Worm (Caenorhabditis elegans) whole organism, L4 larva: ENCODE data around the gene C02B10.6.

ENCODE experiments used
- F26F4.8 ChIP-seq: fragments of 200-800 bp; sonication (Bioruptor generic); conservative IDR thresholded peaks from 2 replicates; pipeline ENCODE4 v1.3.6; 2022; ENCODE audit warnings: missing genetic modification characterization, missing compliant biosample characterization
- F37D6.2 ChIP-seq: sonication (generic microtip); optimal IDR thresholded peaks from 2 replicates; lab custom pipeline; 2016; ENCODE audit warnings: mild to moderate bottlenecking, missing genetic modification characterization, missing compliant biosample characterization
- F44E2.7 ChIP-seq: fragments of 200-800 bp; sonication (Bioruptor generic); IDR thresholded peaks from 2 replicates; pipeline ENCODE4 v2.1.2; 2022; ENCODE audit warnings: missing genetic modification characterization, missing compliant biosample characterization
- Y105C5A.15 ChIP-seq: fragments of 200-800 bp; sonication (Bioruptor generic); IDR thresholded peaks from 2 replicates; pipeline ENCODE4 v1.3.6; 2022; ENCODE audit warnings: missing genetic modification characterization, missing compliant biosample characterization
- Y5F2A.4 ChIP-seq: fragments of 200-800 bp; sonication (Bioruptor generic); optimal IDR thresholded peaks from 2 replicates; lab custom pipeline; 2018; ENCODE audit warnings: mild to moderate bottlenecking, missing genetic modification characterization, missing compliant biosample characterization
- aha-1 ChIP-seq: fragments of 150-350 bp; peaks from one replicate; lab custom pipeline; 2014; ENCODE audit warnings: missing biosample characterization, missing genetic modification characterization
- aly-2 ChIP-seq: sonication (generic microtip); optimal IDR thresholded peaks from 2 replicates; lab custom pipeline; 2018; ENCODE audit warnings: missing biosample characterization, missing genetic modification characterization
- ces-1 ChIP-seq: fragments of 150-350 bp; sonication (generic microtip); optimal IDR thresholded peaks from 4 replicates; lab custom pipeline; 2014; ENCODE audit warnings: missing biosample characterization, missing genetic modification reagents, missing genetic modification characterization
- daf-16 ChIP-seq, 3 experiments: sonication (generic microtip); optimal IDR thresholded peaks; 2 replicates each; lab custom pipeline; 2016 to 2017; ENCODE audit warnings: missing genetic modification characterization in 3 of 3, missing genetic modification reagents in 3 of 3, mild to moderate bottlenecking in 2 of 3, missing compliant biosample characterization in 2 of 3, missing biosample characterization in 1 of 3, moderate library complexity in 1 of 3
- dve-1 ChIP-seq: sonication (generic microtip); optimal IDR thresholded peaks from 2 replicates; lab custom pipeline; 2017; ENCODE audit warnings: antibody characterized with exemption, mild to moderate bottlenecking, missing genetic modification characterization, missing compliant biosample characterization; ENCODE audit not compliant: insufficient read depth
- egl-27 ChIP-seq: sonication (generic microtip); optimal IDR thresholded peaks from 3 replicates; lab custom pipeline; 2017; ENCODE audit warnings: missing biosample characterization, missing genetic modification reagents, missing genetic modification characterization
- fkh-10 ChIP-seq: fragments of 150-350 bp; optimal IDR thresholded peaks from 2 replicates; lab custom pipeline; 2014; ENCODE audit warnings: missing biosample characterization, missing genetic modification reagents, missing genetic modification characterization
- hif-1 ChIP-seq, 2 experiments: sonication (generic microtip); optimal IDR thresholded peaks; 2 replicates each; lab custom pipeline; 2016 to 2017; ENCODE audit warnings: missing compliant biosample characterization in 2 of 2, missing genetic modification characterization in 2 of 2, missing genetic modification reagents in 2 of 2, missing genotype in 2 of 2, mild to moderate bottlenecking in 1 of 2
- hlh-11 ChIP-seq: fragments of 200-800 bp; sonication (Bioruptor generic); optimal IDR thresholded peaks from 2 replicates; lab custom pipeline; 2018; ENCODE audit warnings: mild to moderate bottlenecking, missing genetic modification characterization, missing compliant biosample characterization
- hlh-30 ChIP-seq: sonication (generic microtip); optimal IDR thresholded peaks from 2 replicates; lab custom pipeline; 2017; ENCODE audit warnings: antibody characterized with exemption, mild to moderate bottlenecking, missing genetic modification characterization, missing compliant biosample characterization; ENCODE audit not compliant: insufficient read depth
- hmg-1.1 ChIP-seq: fragments of 200-800 bp; sonication (Bioruptor generic); IDR thresholded peaks from 2 replicates; pipeline ENCODE4 v1.3.6; 2022; ENCODE audit warnings: missing genetic modification reagents, missing genetic modification characterization, missing compliant biosample characterization
- lim-7 ChIP-seq: fragments of 200-800 bp; sonication (Bioruptor generic); IDR thresholded peaks from 2 replicates; pipeline ENCODE4 v1.3.6; 2022; ENCODE audit warnings: missing genetic modification characterization, missing compliant biosample characterization
- lin-1 ChIP-seq: fragments of 200-800 bp; sonication (Bioruptor generic); IDR thresholded peaks from 2 replicates; pipeline ENCODE4 v1.3.6; 2022; ENCODE audit warnings: missing genetic modification reagents, missing genetic modification characterization, missing compliant biosample characterization
- lin-13 ChIP-seq: fragments of 150-350 bp; optimal IDR thresholded peaks from 2 replicates; lab custom pipeline; 2014; ENCODE audit warnings: missing biosample characterization, missing genetic modification reagents, missing genetic modification characterization
- lin-29 ChIP-seq: fragments of 200-800 bp; sonication (Bioruptor generic); IDR thresholded peaks from 2 replicates; pipeline ENCODE4 v1.3.6; 2022; ENCODE audit warnings: missing genetic modification reagents, missing genetic modification characterization, missing compliant biosample characterization
- lir-3 ChIP-seq: sonication (generic microtip); optimal IDR thresholded peaks from 2 replicates; lab custom pipeline; 2016; ENCODE audit warnings: mild to moderate bottlenecking, missing genetic modification characterization, missing compliant biosample characterization
- lsy-2 ChIP-seq, 2 experiments: fragments of 150-350 bp in 1 of 2; sonication (generic microtip) in 1 of 2; optimal IDR thresholded peaks; 2 replicates each; lab custom pipeline; 2014 to 2017; ENCODE audit warnings: missing biosample characterization in 2 of 2, missing genetic modification characterization in 2 of 2
- madf-5 ChIP-seq, 2 experiments: fragments of 200-800 bp; sonication (Bioruptor generic); IDR thresholded peaks; 2 replicates each; pipeline ENCODE4 v1.3.6; 2022; ENCODE audit warnings: missing compliant biosample characterization in 2 of 2, missing genetic modification characterization in 2 of 2
- mdt-29 ChIP-seq: fragments of 200-800 bp; sonication (Bioruptor generic); IDR thresholded peaks from 2 replicates; pipeline ENCODE4 v1.3.6; 2022; ENCODE audit warnings: missing genetic modification reagents, missing genetic modification characterization, missing compliant biosample characterization
- mep-1 ChIP-seq: fragments of 150-350 bp; sonication (generic microtip); optimal IDR thresholded peaks from 3 replicates; lab custom pipeline; 2014; ENCODE audit warnings: missing biosample characterization, missing genetic modification characterization
- mes-2 ChIP-seq: sonication (generic microtip); optimal IDR thresholded peaks from 2 replicates; lab custom pipeline; 2016; ENCODE audit warnings: missing genotype, mild to moderate bottlenecking, missing genetic modification characterization, missing compliant biosample characterization; ENCODE audit not compliant: poor library complexity, severe bottlenecking
- nhr-10 ChIP-seq: fragments of 150-350 bp; optimal IDR thresholded peaks from 2 replicates; lab custom pipeline; 2014; ENCODE audit warnings: missing biosample characterization, missing genetic modification characterization
- nhr-11 ChIP-seq: fragments of 150-350 bp; optimal IDR thresholded peaks from 2 replicates; lab custom pipeline; 2014; ENCODE audit warnings: missing biosample characterization, missing genetic modification characterization
- nhr-237 ChIP-seq: sonication (generic microtip); optimal IDR thresholded peaks from 2 replicates; lab custom pipeline; 2017; ENCODE audit warnings: missing biosample characterization, missing genetic modification characterization
- nhr-41 ChIP-seq: fragments of 200-800 bp; sonication (Bioruptor generic); IDR thresholded peaks from 2 replicates; pipeline ENCODE4 v1.3.6; 2022; ENCODE audit warnings: missing genetic modification reagents, missing genetic modification characterization, missing compliant biosample characterization
- nhr-48 ChIP-seq: sonication (generic microtip); optimal IDR thresholded peaks from 2 replicates; lab custom pipeline; 2016; ENCODE audit warnings: mild to moderate bottlenecking, missing genetic modification characterization, missing compliant biosample characterization
- nhr-6 ChIP-seq: fragments of 150-350 bp; optimal IDR thresholded peaks from 2 replicates; lab custom pipeline; 2014; ENCODE audit warnings: missing biosample characterization, missing genetic modification characterization
- nhr-77 ChIP-seq: fragments of 150-350 bp; optimal IDR thresholded peaks from 2 replicates; lab custom pipeline; 2014; ENCODE audit warnings: missing biosample characterization, missing genetic modification characterization
- rbr-2 ChIP-seq: sonication (generic microtip); optimal IDR thresholded peaks from 2 replicates; lab custom pipeline; 2016; ENCODE audit warnings: missing genotype, missing genetic modification characterization, missing compliant biosample characterization
- skn-1 ChIP-seq: fragments of 150-350 bp; optimal IDR thresholded peaks from 2 replicates; lab custom pipeline; 2014; ENCODE audit warnings: missing biosample characterization, missing genetic modification characterization
- snpc-1.2 ChIP-seq: fragments of 200-800 bp; sonication (Bioruptor generic); IDR thresholded peaks from 2 replicates; pipeline ENCODE4 v1.3.6; 2022; ENCODE audit warnings: missing genetic modification reagents, missing genetic modification characterization, missing compliant biosample characterization
- tag-97 ChIP-seq: fragments of 200-800 bp; sonication (Bioruptor generic); IDR thresholded peaks from 2 replicates; pipeline ENCODE4 v1.3.6; 2022; ENCODE audit warnings: missing genetic modification characterization, missing compliant biosample characterization
- unc-130 ChIP-seq: sonication (generic microtip); optimal IDR thresholded peaks from 2 replicates; lab custom pipeline; 2016; ENCODE audit warnings: missing genetic modification reagents, missing genetic modification characterization, missing compliant biosample characterization
- unc-62 ChIP-seq, 3 experiments: fragments of 150-350 bp in 1 of 3; sonication (generic microtip); optimal IDR thresholded peaks in 2 of 3; peaks in 1 of 3; 1 replicate in 1 of 3; 2 replicates in 2 of 3; lab custom pipeline; 2014 to 2017; ENCODE audit warnings: missing biosample characterization in 3 of 3, missing genetic modification characterization in 3 of 3, missing genetic modification reagents in 3 of 3, missing genotype in 1 of 3
- zfp-3 ChIP-seq: fragments of 200-800 bp; sonication (Bioruptor generic); conservative IDR thresholded peaks from 2 replicates; pipeline ENCODE4 v1.3.6; 2022; ENCODE audit warnings: missing genetic modification reagents, missing genetic modification characterization, missing compliant biosample characterization
- ztf-11 ChIP-seq: fragments of 150-350 bp; optimal IDR thresholded peaks from 2 replicates; lab custom pipeline; 2014; ENCODE audit warnings: missing biosample characterization, missing genetic modification characterization

The C02B10.6 gene

DNA sequence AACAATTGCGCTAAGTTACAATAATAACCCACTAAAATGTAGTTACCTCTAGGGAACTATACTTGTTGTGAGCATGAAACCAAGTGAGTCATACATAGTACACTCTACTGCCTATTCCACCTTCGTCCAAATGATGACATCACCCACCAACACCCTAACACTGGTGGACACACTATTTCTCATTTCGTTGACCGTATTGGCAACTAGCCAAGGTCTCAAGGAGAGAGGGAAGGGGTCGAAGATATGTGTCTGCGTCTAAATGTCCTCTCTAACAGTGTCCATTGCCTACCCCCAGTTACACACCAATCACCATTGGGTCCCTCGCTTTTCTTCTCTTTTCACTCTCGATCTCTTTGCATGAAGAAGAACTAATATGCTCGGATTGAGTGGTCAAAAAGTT, 7.2 kb downstream of the C02B10.6 start:
- TF ChIP-seq F26F4.8 (no peak), nhr-6 (tag; lab: Kevin White, UChicago) (peak; percentile 56), nhr-77 (tag; lab: Kevin White, UChicago) (no peak), mep-1 (no peak), hmg-1.1 (GFP tag; lab: Robert Waterston, UW) (0 out of 2 replicates have a peak, but pooled peaks have one; percentile 29), aha-1 (peak; percentile 85), unc-62 (GFP tag; optimal IDR thresholded peaks at IDR 0.05 in 1 of 2; lab: Kevin White, UChicago) (peak in 1 of 2 experiments; percentile 63), unc-62 (tag; optimal IDR thresholded peaks at IDR 0.05; lab: Kevin White, UChicago) (no peak)

DNA sequence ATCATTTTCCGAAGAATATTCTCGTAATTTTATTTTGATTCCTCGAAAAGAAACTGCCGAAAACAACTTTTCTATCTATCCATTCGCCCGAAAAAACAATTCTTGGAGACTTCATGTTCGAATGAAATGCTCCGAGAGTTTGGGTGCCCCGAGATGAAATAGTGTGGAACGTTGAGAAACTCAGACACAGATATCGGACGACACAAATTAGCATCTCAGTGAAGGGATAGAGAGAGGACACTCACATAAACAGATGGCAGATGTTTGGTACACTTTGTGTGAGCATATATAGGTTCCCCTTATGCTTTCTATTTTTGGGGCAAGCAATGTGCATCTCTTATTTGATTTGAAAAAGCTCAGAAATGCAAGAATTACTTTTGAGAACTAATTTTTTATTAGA, 8.2 kb downstream of the C02B10.6 start:
- TF ChIP-seq daf-16 (GFP tag; optimal IDR thresholded peaks at IDR 0.05; lab: Kevin White, UChicago), result peak in 1 of 2 experiments; percentile 32
- no peak for TF ChIP-seq daf-16 (tag; optimal IDR thresholded peaks at IDR 0.05; lab: Kevin White, UChicago)
- peak in 1 of 2 experiments; percentile 60 for TF ChIP-seq unc-62 (GFP tag; optimal IDR thresholded peaks at IDR 0.05 in 1 of 2; lab: Kevin White, UChicago)
- no peak for TF ChIP-seq unc-62 (tag; optimal IDR thresholded peaks at IDR 0.05; lab: Kevin White, UChicago)
- peak in 1 of 2 experiments; percentile 12 for TF ChIP-seq lsy-2 (tag; optimal IDR thresholded peaks at IDR 0.05; lab: Kevin White, UChicago)
- no peak for TF ChIP-seq F37D6.2 (tag; lab: Kevin White, UChicago)
- TF ChIP-seq aha-1, result peak; percentile 88
- TF ChIP-seq hlh-11 (tag; lab: Kevin White, UChicago), result no peak

- TF ChIP-seq mdt-29 (GFP tag; lab: Robert Waterston, UW) (no peak), Y5F2A.4 (no peak), Y105C5A.15 (GFP tag; lab: Robert Waterston, UW) (no peak), nhr-6 (tag; lab: Kevin White, UChicago) (no peak), madf-5 (GFP tag; IDR thresholded peaks at IDR 0.05; lab: Robert Waterston, UW) (no peak), zfp-3 (GFP tag; lab: Robert Waterston, UW) (no peak), aly-2 (tag; lab: Kevin White, UChicago) (no peak), hlh-30 (tag; lab: Kevin White, UChicago) (peak; percentile 3), tag-97 (GFP tag; lab: Robert Waterston, UW) (no peak), lin-29 (GFP tag; lab: Robert Waterston, UW) (no peak), rbr-2 (tag; lab: Kevin White, UChicago) (peak; percentile 63), hif-1 (tag; optimal IDR thresholded peaks at IDR 0.05; lab: Kevin White, UChicago) (peak in 1 of 2 experiments; percentile 9), skn-1 (tag; lab: Kevin White, UChicago) (no peak), lir-3 (tag; lab: Kevin White, UChicago) (no peak), ztf-11 (tag; lab: Kevin White, UChicago) (no peak), lsy-2 (tag; optimal IDR thresholded peaks at IDR 0.05; lab: Kevin White, UChicago) (peak in 1 of 2 experiments; percentile 0), lim-7 (GFP tag; lab: Robert Waterston, UW) (no peak), egl-27 (tag; lab: Kevin White, UChicago) (no peak), lin-1 (GFP tag; lab: Robert Waterston, UW) (no peak), nhr-237 (tag; lab: Kevin White, UChicago) (no peak), lin-13 (GFP tag; lab: Kevin White, UChicago) (no peak), fkh-10 (GFP tag; lab: Kevin White, UChicago) (no peak), nhr-11 (tag; lab: Kevin White, UChicago) (no peak), dve-1 (tag; lab: Kevin White, UChicago) (no peak), nhr-48 (tag; lab: Kevin White, UChicago) (no peak), F44E2.7 (GFP tag; lab: Robert Waterston, UW) (no peak), hmg-1.1 (GFP tag; lab: Robert Waterston, UW) (peak; percentile 48; the same call in 1 of the 2 replicates), unc-130 (GFP tag; lab: Kevin White, UChicago) (no peak), mes-2 (tag; lab: Kevin White, UChicago) (no peak), nhr-41 (GFP tag; lab: Robert Waterston, UW) (no peak), nhr-10 (tag; lab: Kevin White, UChicago) (no peak), mep-1 (peak; percentile 41), ces-1 (GFP tag; lab: Kevin White, UChicago) (no peak), aha-1 (peak; percentile 45), snpc-1.2 (GFP tag; lab: Robert Waterston, UW) (no peak)
These were observed 10.4 kb downstream of the C02B10.6 start for ce11 chrIV:5081122-5081521.
